Worm (Caenorhabditis elegans) whole organism, L2 larva: ENCODE results near the gene nas-37.

Experiments used
- C34F6.9 ChIP-seq: fragments of 150-350 bp; optimal IDR thresholded peaks from 2 replicates; lab custom pipeline; 2014; ENCODE audit warnings: missing biosample characterization, missing genetic modification characterization
- F13H6.1 ChIP-seq: sonication (generic microtip); optimal IDR thresholded peaks from 2 replicates; lab custom pipeline; 2016; ENCODE audit warnings: missing genetic modification characterization, missing compliant biosample characterization
- R02D3.7 ChIP-seq: fragments of 150-350 bp; optimal IDR thresholded peaks from 2 replicates; lab custom pipeline; 2014; ENCODE audit warnings: missing biosample characterization, missing genetic modification characterization
- Y55F3AM.14 ChIP-seq: fragments of 200-800 bp; sonication (Bioruptor generic); optimal IDR thresholded peaks from 2 replicates; lab custom pipeline; 2018; ENCODE audit warnings: mild to moderate bottlenecking, missing genetic modification characterization, missing compliant biosample characterization
- ZK546.5 ChIP-seq: sonication (generic microtip); optimal IDR thresholded peaks from 2 replicates; lab custom pipeline; 2017; ENCODE audit warnings: missing biosample characterization, missing genetic modification characterization
- alr-1 ChIP-seq: fragments of 150-350 bp; optimal IDR thresholded peaks from 2 replicates; lab custom pipeline; 2014; ENCODE audit warnings: missing biosample characterization, missing genetic modification characterization
- aly-2 ChIP-seq: fragments of 150-350 bp; optimal IDR thresholded peaks from 2 replicates; lab custom pipeline; 2014; ENCODE audit warnings: missing biosample characterization, missing genetic modification characterization
- ama-1 ChIP-seq: fragments of 150-350 bp; optimal IDR thresholded peaks from 2 replicates; lab custom pipeline; 2018; ENCODE audit warnings: inconsistent platforms
- blmp-1 ChIP-seq: sonication (generic microtip); optimal IDR thresholded peaks from 2 replicates; lab custom pipeline; 2017; ENCODE audit warnings: missing genetic modification characterization, mild to moderate bottlenecking, missing compliant biosample characterization, antibody characterized with exemption, moderate library complexity; ENCODE audit not compliant: insufficient read depth
- ceh-16 ChIP-seq: fragments of 150-350 bp; optimal IDR thresholded peaks from 2 replicates; lab custom pipeline; 2014; ENCODE audit warnings: missing biosample characterization, missing genetic modification characterization
- ceh-82 ChIP-seq: fragments of 150-350 bp; optimal IDR thresholded peaks from 2 replicates; lab custom pipeline; 2014; ENCODE audit warnings: missing biosample characterization, missing genetic modification characterization
- crh-2 ChIP-seq: sonication (generic microtip); optimal IDR thresholded peaks from 2 replicates; lab custom pipeline; 2017; ENCODE audit warnings: missing biosample characterization, missing genetic modification characterization
- dmd-4 ChIP-seq: sonication (generic microtip); optimal IDR thresholded peaks from 2 replicates; lab custom pipeline; 2017; ENCODE audit warnings: missing biosample characterization, missing genetic modification characterization
- egl-27 ChIP-seq: sonication (generic microtip); optimal IDR thresholded peaks from 3 replicates; lab custom pipeline; 2017; ENCODE audit warnings: missing biosample characterization, missing genetic modification reagents, missing genetic modification characterization
- elt-1 ChIP-seq: fragments of 150-350 bp; optimal IDR thresholded peaks from 2 replicates; lab custom pipeline; 2014; ENCODE audit warnings: missing biosample characterization, missing genetic modification characterization
- elt-3 ChIP-seq: sonication (generic microtip); optimal IDR thresholded peaks from 2 replicates; lab custom pipeline; 2017; ENCODE audit warnings: missing biosample characterization, missing genetic modification characterization
- fos-1 ChIP-seq: fragments of 150-350 bp; optimal IDR thresholded peaks from 2 replicates; lab custom pipeline; 2014; ENCODE audit warnings: missing biosample characterization, missing genetic modification characterization
- gmeb-1 ChIP-seq: fragments of 150-350 bp; optimal IDR thresholded peaks from 2 replicates; lab custom pipeline; 2014; ENCODE audit warnings: missing biosample characterization, missing genetic modification characterization
- lin-11 ChIP-seq: fragments of 150-350 bp; sonication (generic microtip); optimal IDR thresholded peaks from 2 replicates; lab custom pipeline; 2014; ENCODE audit warnings: missing biosample characterization, missing genetic modification characterization, inconsistent platforms, mixed read lengths
- lin-13 ChIP-seq: fragments of 150-350 bp; optimal IDR thresholded peaks from 2 replicates; lab custom pipeline; 2014; ENCODE audit warnings: missing biosample characterization, missing genetic modification reagents, missing genetic modification characterization
- lin-39 ChIP-seq: fragments of 150-350 bp; optimal IDR thresholded peaks from 2 replicates; lab custom pipeline; 2014; ENCODE audit warnings: missing biosample characterization, missing genetic modification reagents, missing genetic modification characterization
- lsy-2 ChIP-seq, 2 experiments: fragments of 150-350 bp in 1 of 2; sonication (generic microtip) in 1 of 2; optimal IDR thresholded peaks; 2 replicates each; lab custom pipeline; 2014 to 2017; ENCODE audit warnings: missing biosample characterization in 2 of 2, missing genetic modification characterization in 2 of 2
- mab-5 ChIP-seq: fragments of 150-350 bp; optimal IDR thresholded peaks from 2 replicates; lab custom pipeline; 2014; ENCODE audit warnings: missing biosample characterization, missing genetic modification characterization
- mbf-1 ChIP-seq: sonication (generic microtip); optimal IDR thresholded peaks from 2 replicates; lab custom pipeline; 2017; ENCODE audit warnings: missing biosample characterization, missing genetic modification characterization
- mdl-1 ChIP-seq, 2 experiments: fragments of 150-350 bp in 1 of 2; sonication (generic microtip) in 1 of 2; optimal IDR thresholded peaks; 2 replicates each; lab custom pipeline; 2017; ENCODE audit warnings: missing biosample characterization in 2 of 2, missing genetic modification characterization in 2 of 2
- nhr-10 ChIP-seq: sonication (generic microtip); optimal IDR thresholded peaks from 2 replicates; lab custom pipeline; 2017; ENCODE audit warnings: missing biosample characterization, missing genetic modification characterization
- nhr-11 ChIP-seq: fragments of 150-350 bp; optimal IDR thresholded peaks from 2 replicates; lab custom pipeline; 2014; ENCODE audit warnings: missing biosample characterization, missing genetic modification characterization
- nhr-12 ChIP-seq: fragments of 150-350 bp; optimal IDR thresholded peaks from 2 replicates; lab custom pipeline; 2014; ENCODE audit warnings: missing biosample characterization, missing genetic modification characterization
- nhr-129 ChIP-seq: fragments of 150-350 bp; optimal IDR thresholded peaks from 2 replicates; lab custom pipeline; 2014; ENCODE audit warnings: missing biosample characterization, missing genetic modification characterization
- nhr-21 ChIP-seq: fragments of 150-350 bp; optimal IDR thresholded peaks from 2 replicates; lab custom pipeline; 2014; ENCODE audit warnings: missing biosample characterization, missing genetic modification characterization
- nhr-23 ChIP-seq: fragments of 150-350 bp; optimal IDR thresholded peaks from 2 replicates; lab custom pipeline; 2014; ENCODE audit warnings: missing biosample characterization, missing genetic modification reagents, missing genetic modification characterization
- nhr-237 ChIP-seq: fragments of 150-350 bp; optimal IDR thresholded peaks from 2 replicates; lab custom pipeline; 2014; ENCODE audit warnings: missing biosample characterization, missing genetic modification characterization
- nhr-25 ChIP-seq: fragments of 150-350 bp; sonication (generic microtip); optimal IDR thresholded peaks from 3 replicates; lab custom pipeline; 2014; ENCODE audit warnings: missing biosample characterization, missing genetic modification characterization
- nhr-6 ChIP-seq: fragments of 150-350 bp; optimal IDR thresholded peaks from 2 replicates; lab custom pipeline; 2014; ENCODE audit warnings: missing biosample characterization, missing genetic modification characterization
- nhr-77 ChIP-seq: fragments of 150-350 bp; optimal IDR thresholded peaks from 2 replicates; lab custom pipeline; 2014; ENCODE audit warnings: missing biosample characterization, missing genetic modification characterization
- peb-1 ChIP-seq: fragments of 150-350 bp; optimal IDR thresholded peaks from 2 replicates; lab custom pipeline; 2014; ENCODE audit warnings: missing biosample characterization, missing genetic modification characterization
- sem-4 ChIP-seq: fragments of 150-350 bp; optimal IDR thresholded peaks from 2 replicates; lab custom pipeline; 2014; ENCODE audit warnings: missing biosample characterization, missing genetic modification reagents, missing genetic modification characterization
- skn-1 ChIP-seq: sonication (generic microtip); optimal IDR thresholded peaks from 2 replicates; lab custom pipeline; 2017; ENCODE audit warnings: missing biosample characterization, missing genetic modification characterization
- sma-3 ChIP-seq: sonication (generic microtip); optimal IDR thresholded peaks from 2 replicates; lab custom pipeline; 2016; ENCODE audit warnings: missing genetic modification reagents, missing genetic modification characterization, missing compliant biosample characterization
- sma-9 ChIP-seq, 2 experiments: fragments of 150-350 bp in 1 of 2; sonication (generic microtip) in 1 of 2; optimal IDR thresholded peaks; 2 replicates each; lab custom pipeline; 2014 to 2016; ENCODE audit warnings: missing genetic modification characterization in 2 of 2, mild to moderate bottlenecking in 1 of 2, missing biosample characterization in 1 of 2, missing compliant biosample characterization in 1 of 2, missing genetic modification reagents in 1 of 2, moderate library complexity in 1 of 2
- snpc-4 ChIP-seq: fragments of 150-350 bp; optimal IDR thresholded peaks from 2 replicates; lab custom pipeline; 2014; ENCODE audit warnings: missing biosample characterization, missing genetic modification characterization
- unc-39 ChIP-seq: fragments of 150-350 bp; optimal IDR thresholded peaks from 2 replicates; lab custom pipeline; 2014; ENCODE audit warnings: missing biosample characterization, missing genetic modification characterization
- unc-55 ChIP-seq: fragments of 150-350 bp; sonication (generic microtip); optimal IDR thresholded peaks from 3 replicates; lab custom pipeline; 2014; ENCODE audit warnings: missing biosample characterization, missing genetic modification reagents, missing genetic modification characterization
- unc-62 ChIP-seq: fragments of 150-350 bp; optimal IDR thresholded peaks from 2 replicates; lab custom pipeline; 2014; ENCODE audit warnings: missing biosample characterization, missing genetic modification reagents, missing genetic modification characterization
- zag-1 ChIP-seq: fragments of 150-350 bp; optimal IDR thresholded peaks from 2 replicates; lab custom pipeline; 2014; ENCODE audit warnings: missing biosample characterization, missing genetic modification characterization
- ztf-1 ChIP-seq: fragments of 200-800 bp; sonication (Bioruptor generic); conservative IDR thresholded peaks from 2 replicates; pipeline ENCODE4 v1.3.6; 2022; ENCODE audit warnings: missing genetic modification characterization, missing compliant biosample characterization
- ztf-11 ChIP-seq: sonication (generic microtip); optimal IDR thresholded peaks from 2 replicates; lab custom pipeline; 2017; ENCODE audit warnings: missing biosample characterization, missing genetic modification characterization
- ztf-4 ChIP-seq: fragments of 150-350 bp; optimal IDR thresholded peaks from 2 replicates; lab custom pipeline; 2014; ENCODE audit warnings: missing biosample characterization, missing genetic modification characterization

Gene nas-37

DNA sequence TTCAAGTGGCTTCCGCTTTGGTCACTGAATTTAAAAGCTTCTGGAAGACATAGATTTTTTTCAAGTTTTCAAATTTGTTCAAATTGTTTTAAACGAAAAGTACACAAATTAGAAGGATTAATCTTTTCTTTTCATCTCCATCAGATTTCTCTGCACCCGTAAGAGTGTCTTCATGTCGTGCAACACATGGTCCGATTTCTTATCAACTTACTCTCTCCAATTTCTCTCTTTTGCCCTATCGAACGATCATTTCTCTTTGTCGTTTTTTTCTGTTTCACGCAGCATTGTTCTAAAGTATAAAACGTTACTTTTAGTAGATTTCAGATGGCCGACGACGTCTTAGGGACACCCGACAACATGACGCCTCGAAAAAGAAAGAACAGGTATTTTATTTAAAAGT, 16.4 kb upstream of the nas-37 start, which contains the start of gene pssy-1:
Gene pssy-1, plus strand, starts transcription at position 318 of the 400 bp plus-strand sequence.
- TF ChIP-seq unc-62 (GFP tag; lab: Kevin White, UChicago) (no peak), lin-39 (tag; lab: Kevin White, UChicago) (no peak), sma-9 (GFP tag; optimal IDR thresholded peaks at IDR 0.05; lab: Kevin White, UChicago) (peak; percentile 25), sma-9 (tag; optimal IDR thresholded peaks at IDR 0.05; lab: Kevin White, UChicago) (no peak)

DNA sequence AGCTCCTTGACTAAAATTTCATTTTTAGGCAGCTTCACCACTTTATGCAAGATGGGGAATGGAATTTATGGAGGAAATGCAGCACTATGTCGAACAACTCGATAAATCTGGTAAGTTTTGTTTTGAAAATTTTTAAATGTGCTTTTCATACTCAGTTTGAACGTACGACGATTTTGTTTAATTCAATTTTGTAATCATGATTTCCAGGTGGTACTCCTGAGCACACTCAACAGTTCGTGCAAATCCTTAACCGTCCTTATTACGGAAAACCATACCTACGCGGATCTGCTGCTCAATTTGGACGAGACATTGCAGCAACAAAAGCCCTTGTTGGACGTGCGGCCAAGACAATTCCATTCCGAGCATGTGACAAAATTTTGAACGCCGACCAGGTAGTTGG, 13.7 kb upstream of the nas-37 start:
- TF ChIP-seq ZK546.5 (no peak), nhr-10 (tag; lab: Kevin White, UChicago) (no peak), nhr-237 (tag; lab: Kevin White, UChicago) (no peak), F13H6.1 (tag; lab: Kevin White, UChicago) (no peak), elt-1 (tag; lab: Kevin White, UChicago) (no peak)

ce11 chrX:9958561-9958960, 9.7 kb upstream of the nas-37 start, which contains the start of gene ZC506.1:
ZC506.1 (plus strand) TSS chrX:9958960.
- TF ChIP-seq nhr-6 (peak; percentile 89), ceh-16 (peak; percentile 93), elt-1 (tag; lab: Kevin White, UChicago) (no peak), fos-1 (peak; percentile 96), nhr-77 (tag; lab: Kevin White, UChicago) (peak; percentile 25), F13H6.1 (tag; lab: Kevin White, UChicago) (peak; percentile 98), dmd-4 (tag; lab: Kevin White, UChicago) (no peak), egl-27 (peak; percentile 87), ztf-1 (GFP tag; lab: Robert Waterston, UW) (no peak), gmeb-1 (tag; lab: Kevin White, UChicago) (peak; percentile 78), nhr-129 (tag; lab: Kevin White, UChicago) (peak; percentile 99), R02D3.7 (tag; lab: Kevin White, UChicago) (no peak), peb-1 (tag; lab: Kevin White, UChicago) (peak; percentile 2), elt-3 (no peak), lsy-2 (tag; optimal IDR thresholded peaks at IDR 0.05; lab: Kevin White, UChicago) (peak; percentile 61 to 92), ZK546.5 (no peak), mbf-1 (tag; lab: Kevin White, UChicago) (peak; percentile 12), nhr-11 (peak; percentile 55), sma-3 (GFP tag; lab: Kevin White, UChicago) (peak; percentile 93), aly-2 (tag; lab: Kevin White, UChicago) (no peak), sem-4 (tag; lab: Kevin White, UChicago) (peak; percentile 95), lin-13 (GFP tag; lab: Kevin White, UChicago) (peak; percentile 91), sma-9 (GFP tag; optimal IDR thresholded peaks at IDR 0.05; lab: Kevin White, UChicago) (peak; percentile 96), sma-9 (tag; optimal IDR thresholded peaks at IDR 0.05; lab: Kevin White, UChicago) (no peak), mab-5 (tag; lab: Kevin White, UChicago) (peak; percentile 92), unc-39 (tag; lab: Kevin White, UChicago) (peak; percentile 2), blmp-1 (tag; lab: Kevin White, UChicago) (peak; percentile 61), Y55F3AM.14 (GFP tag; lab: Kevin White, UChicago) (peak; percentile 90), nhr-25 (tag; lab: Kevin White, UChicago) (peak; percentile 94), nhr-10 (tag; lab: Kevin White, UChicago) (no peak), alr-1 (tag; lab: Kevin White, UChicago) (peak; percentile 6), crh-2 (tag; lab: Kevin White, UChicago) (peak; percentile 98), snpc-4 (tag; lab: Kevin White, UChicago) (peak; percentile 75), mdl-1 (tag; optimal IDR thresholded peaks at IDR 0.05; lab: Kevin White, UChicago) (peak; percentile 79 to 84), C34F6.9 (tag; lab: Kevin White, UChicago) (peak; percentile 98), nhr-21 (tag; lab: Kevin White, UChicago) (peak; percentile 78), ceh-82 (tag; lab: Kevin White, UChicago) (peak; percentile 12), ztf-11 (tag; lab: Kevin White, UChicago) (peak; percentile 31), unc-62 (GFP tag; lab: Kevin White, UChicago) (peak; percentile 61), nhr-12 (tag; lab: Kevin White, UChicago) (no peak), lin-11 (tag; lab: Kevin White, UChicago) (peak; percentile 91), zag-1 (tag; lab: Kevin White, UChicago) (peak; percentile 96), unc-55 (GFP tag; lab: Kevin White, UChicago) (peak; percentile 99), nhr-23 (tag; lab: Kevin White, UChicago) (no peak), ztf-4 (peak; percentile 88), ama-1 (lab: Kevin White, UChicago) (peak; percentile 55), lin-39 (tag; lab: Kevin White, UChicago) (no peak), skn-1 (tag; lab: Kevin White, UChicago) (no peak), nhr-237 (tag; lab: Kevin White, UChicago) (peak; percentile 36)
